Fruit fly (Drosophila melanogaster): ENCODE data around the gene Mcm6.

DNA sequence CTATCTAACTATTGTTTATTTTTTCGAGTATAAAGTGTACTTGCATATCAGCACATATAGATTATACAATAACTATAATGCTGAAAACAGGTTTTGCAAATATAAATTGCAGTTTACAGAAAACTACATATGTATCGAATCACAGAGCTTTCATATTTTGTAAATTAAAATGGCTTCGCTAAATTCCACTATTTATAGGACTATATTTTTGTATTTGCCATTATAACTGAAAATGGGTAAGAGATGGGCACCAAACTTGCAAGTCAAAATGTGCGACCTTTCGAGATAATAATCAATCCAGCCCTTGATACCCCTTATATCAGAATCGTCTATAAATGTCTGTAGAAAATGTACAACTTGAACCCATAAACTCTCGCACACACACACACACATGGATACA, 29.1 kb downstream of the Mcm6 start:
- no peak for TF ChIP-seq brk (GFP tag; optimal IDR thresholded peaks at IDR 0.05)
- TF ChIP-seq dmrt93B (GFP tag; optimal IDR thresholded peaks at IDR 0.05), result no peak
- no peak for TF ChIP-seq lola (GFP tag; optimal IDR thresholded peaks at IDR 0.05)
- TF ChIP-seq pan (optimal IDR thresholded peaks at IDR 0.05), result no peak
- TF ChIP-seq Dif (GFP tag; optimal IDR thresholded peaks at IDR 0.05; ENCODE audit: partially characterized antibody), result no peak
- TF ChIP-seq foxo (GFP tag; optimal IDR thresholded peaks at IDR 0.05), result no peak
- TF ChIP-seq psq (GFP tag; optimal IDR thresholded peaks at IDR 0.05), result no peak
- TF ChIP-seq Myc (optimal IDR thresholded peaks at IDR 0.05), result no peak
- no peak for TF ChIP-seq h (GFP tag; optimal IDR thresholded peaks at IDR 0.05)
- TF ChIP-seq jim (GFP tag; optimal IDR thresholded peaks at IDR 0.05), result no peak
- no peak for TF ChIP-seq usp (GFP tag; optimal IDR thresholded peaks at IDR 0.05)
- no peak for TF ChIP-seq GATAd (GFP tag; optimal IDR thresholded peaks at IDR 0.05)

Measured in whole organism, wandering third instar larva.